Fruit fly (Drosophila melanogaster) whole organism, embryonic: ENCODE data around the gene CG9300.
A peak's percentile ranks its signal among the peaks of the same experiment; 100 is the strongest.

Experiments
- ATbp ChIP-seq: fragments of 200-800 bp; sonication (Bioruptor generic); optimal IDR thresholded peaks from 2 replicates; lab custom pipeline; 2017; ENCODE audit warnings: missing biosample characterization, mild to moderate bottlenecking, missing genetic modification characterization, missing genetic modification reagents
- Bdp1 ChIP-seq: fragments of 200-800 bp; sonication (Bioruptor generic); optimal IDR thresholded peaks from 3 replicates; lab custom pipeline; 2016; ENCODE audit warnings: missing biosample characterization, missing genetic modification characterization
- CG10543 ChIP-seq: fragments of 200-800 bp; sonication (Bioruptor generic); optimal IDR thresholded peaks from 3 replicates; lab custom pipeline; 2017; ENCODE audit warnings: missing biosample characterization, mild to moderate bottlenecking, missing genetic modification characterization, moderate library complexity
- CG11085 ChIP-seq: fragments of 200-800 bp; sonication (Bioruptor generic); IDR thresholded peaks from 2 replicates; pipeline ENCODE4 v1.3.6; 2022; ENCODE audit warnings: missing biosample characterization, missing genetic modification characterization
- CG12299 ChIP-seq: fragments of 200-800 bp; sonication (Bioruptor generic); optimal IDR thresholded peaks from 2 replicates; lab custom pipeline; 2018; ENCODE audit warnings: missing biosample characterization, mild to moderate bottlenecking, missing genetic modification characterization
- CG12744 ChIP-seq: fragments of 200-800 bp; sonication (Bioruptor generic); optimal IDR thresholded peaks from 2 replicates; lab custom pipeline; 2016; ENCODE audit warnings: missing biosample characterization, missing genetic modification characterization
- CG13296 ChIP-seq: fragments of 200-800 bp; sonication (Bioruptor generic); optimal IDR thresholded peaks from 3 replicates; lab custom pipeline; 2018; ENCODE audit warnings: missing biosample characterization, mild to moderate bottlenecking, missing genetic modification characterization
- CG14965 ChIP-seq: fragments of 200-800 bp; sonication (Bioruptor generic); optimal IDR thresholded peaks from 2 replicates; lab custom pipeline; 2016; ENCODE audit warnings: missing biosample characterization, missing genetic modification characterization, borderline replicate concordance
- CG15269 ChIP-seq: fragments of 200-800 bp; sonication (Bioruptor generic); optimal IDR thresholded peaks from 2 replicates; lab custom pipeline; 2018; ENCODE audit warnings: missing biosample characterization, mild to moderate bottlenecking, missing genetic modification characterization, moderate library complexity
- CG15479 ChIP-seq: fragments of 200-800 bp; sonication (Bioruptor generic); optimal IDR thresholded peaks from 3 replicates; lab custom pipeline; 2019; ENCODE audit warnings: missing biosample characterization, mild to moderate bottlenecking, missing genetic modification characterization, moderate library complexity
- CG1602 ChIP-seq: fragments of 200-800 bp; sonication (Bioruptor generic); optimal IDR thresholded peaks from 3 replicates; lab custom pipeline; 2016; ENCODE audit warnings: missing biosample characterization, missing genetic modification characterization
- CG2875 ChIP-seq: fragments of 200-800 bp; sonication (Bioruptor generic); optimal IDR thresholded peaks from 2 replicates; lab custom pipeline; 2017; ENCODE audit warnings: missing biosample characterization, mild to moderate bottlenecking, missing genetic modification characterization, missing genetic modification reagents
- CG3281 ChIP-seq: fragments of 200-800 bp; sonication (Bioruptor generic); optimal IDR thresholded peaks from 3 replicates; lab custom pipeline; 2017; ENCODE audit warnings: missing biosample characterization, mild to moderate bottlenecking, missing genetic modification characterization
- CG34224 ChIP-seq: fragments of 200-800 bp; sonication (Bioruptor generic); IDR thresholded peaks from 3 replicates; pipeline ENCODE4 v1.3.6; 2022; ENCODE audit warnings: missing biosample characterization, missing genetic modification characterization; ENCODE audit not compliant: partially characterized antibody
- CG4328 ChIP-seq: fragments of 200-800 bp; sonication (Bioruptor generic); optimal IDR thresholded peaks from 3 replicates; lab custom pipeline; 2017; ENCODE audit warnings: missing biosample characterization, missing genetic modification reagents, missing genetic modification characterization
- CG4404 ChIP-seq: fragments of 200-800 bp; sonication (Bioruptor generic); IDR thresholded peaks from 2 replicates; pipeline ENCODE4 v1.3.6; 2022; ENCODE audit warnings: missing biosample characterization, missing genetic modification characterization
- CG6854 ChIP-seq: fragments of 200-800 bp; sonication (Bioruptor generic); optimal IDR thresholded peaks from 3 replicates; lab custom pipeline; 2017; ENCODE audit warnings: missing biosample characterization, mild to moderate bottlenecking, missing genetic modification characterization
- CG8388 ChIP-seq: fragments of 200-800 bp; sonication (Bioruptor generic); optimal IDR thresholded peaks from 2 replicates; lab custom pipeline; 2019; ENCODE audit warnings: missing biosample characterization, mild to moderate bottlenecking, missing genetic modification characterization, moderate library complexity
- CG8765 ChIP-seq: fragments of 200-800 bp; sonication (Bioruptor generic); IDR thresholded peaks from 2 replicates; pipeline ENCODE4 v1.3.6; 2022; ENCODE audit warnings: missing biosample characterization, missing genetic modification characterization
- CHES-1-like ChIP-seq: fragments of 200-800 bp; sonication (Bioruptor generic); optimal IDR thresholded peaks from 2 replicates; lab custom pipeline; 2016; ENCODE audit warnings: missing biosample characterization, missing genetic modification characterization
- CrebB ChIP-seq: fragments of 200-800 bp; sonication (Bioruptor generic); optimal IDR thresholded peaks from 3 replicates; lab custom pipeline; 2018; ENCODE audit warnings: missing biosample characterization, mild to moderate bottlenecking, missing genetic modification characterization
- D19B ChIP-seq: fragments of 200-800 bp; sonication (Bioruptor generic); optimal IDR thresholded peaks from 2 replicates; lab custom pipeline; 2017; ENCODE audit warnings: missing biosample characterization, mild to moderate bottlenecking, missing genetic modification characterization
- Dfd ChIP-seq, 2 experiments: fragments of >200 bp; optimal IDR thresholded peaks; 2 replicates each; lab custom pipeline; 2017; ENCODE audit warnings: missing biosample characterization in 2 of 2, missing genetic modification characterization in 2 of 2
- Doc3 ChIP-seq: fragments of 200-800 bp; sonication (Bioruptor generic); IDR thresholded peaks from 3 replicates; pipeline ENCODE4 v1.3.6; 2022; ENCODE audit warnings: missing biosample characterization, missing genetic modification characterization; ENCODE audit not compliant: partially characterized antibody
- Ets97D ChIP-seq: fragments of 200-800 bp; sonication (Bioruptor generic); optimal IDR thresholded peaks from 3 replicates; lab custom pipeline; 2016; ENCODE audit warnings: missing biosample characterization, missing genetic modification characterization
- Gsc ChIP-seq: fragments of 200-800 bp; sonication (Bioruptor generic); IDR thresholded peaks from 2 replicates; pipeline ENCODE4 v1.3.6; 2022; ENCODE audit warnings: missing biosample characterization, missing genetic modification characterization
- HLH3B ChIP-seq: fragments of 200-800 bp; sonication (Bioruptor generic); IDR thresholded peaks from 2 replicates; pipeline ENCODE4 v1.3.6; 2022; ENCODE audit warnings: missing biosample characterization, missing genetic modification characterization
- Jarid2 ChIP-seq: fragments of 200-800 bp; sonication (Bioruptor generic); optimal IDR thresholded peaks from 3 replicates; lab custom pipeline; 2017; ENCODE audit warnings: mild to moderate bottlenecking, missing biosample characterization, missing genetic modification reagents, missing genetic modification characterization
- Lhr ChIP-seq: fragments of 200-800 bp; sonication (Bioruptor generic); optimal IDR thresholded peaks from 3 replicates; lab custom pipeline; 2017; ENCODE audit warnings: mild to moderate bottlenecking, missing biosample characterization, missing genetic modification reagents, missing genetic modification characterization
- Nf-YB ChIP-seq: fragments of 200-800 bp; sonication (Bioruptor generic); optimal IDR thresholded peaks from 3 replicates; lab custom pipeline; 2019; ENCODE audit warnings: missing biosample characterization, mild to moderate bottlenecking, missing genetic modification characterization, moderate library complexity
- Oli ChIP-seq: fragments of 200-800 bp; sonication (Bioruptor generic); optimal IDR thresholded peaks from 2 replicates; lab custom pipeline; 2018; ENCODE audit warnings: missing biosample characterization, mild to moderate bottlenecking, missing genetic modification characterization, moderate library complexity
- ara ChIP-seq: fragments of 200-800 bp; sonication (Bioruptor generic); IDR thresholded peaks from 2 replicates; pipeline ENCODE4 v1.3.6; 2022; ENCODE audit warnings: missing biosample characterization, missing genetic modification characterization
- bbx ChIP-seq: fragments of 200-800 bp; sonication (Bioruptor generic); IDR thresholded peaks from 2 replicates; pipeline ENCODE4 v1.3.6; 2022; ENCODE audit warnings: missing biosample characterization, missing genetic modification characterization; ENCODE audit not compliant: partially characterized antibody
- cato ChIP-seq: fragments of 200-800 bp; sonication (Bioruptor generic); optimal IDR thresholded peaks from 2 replicates; lab custom pipeline; 2016; ENCODE audit warnings: missing biosample characterization, missing genetic modification characterization, borderline replicate concordance
- ci ChIP-seq: fragments of 200-800 bp; sonication (Bioruptor generic); IDR thresholded peaks from 3 replicates; pipeline ENCODE4 v1.3.6; 2022; ENCODE audit warnings: missing biosample characterization, missing genetic modification characterization
- danr ChIP-seq: fragments of 200-800 bp; sonication (Bioruptor generic); IDR thresholded peaks from 2 replicates; pipeline ENCODE4 v1.3.6; 2022; ENCODE audit warnings: missing biosample characterization, missing genetic modification characterization
- eyg ChIP-seq: fragments of 200-800 bp; sonication (Bioruptor generic); optimal IDR thresholded peaks from 3 replicates; lab custom pipeline; 2016; ENCODE audit warnings: missing biosample characterization, missing genetic modification characterization
- grn ChIP-seq: fragments of 200-800 bp; sonication (Bioruptor generic); optimal IDR thresholded peaks from 3 replicates; lab custom pipeline; 2017; ENCODE audit warnings: missing biosample characterization, missing genetic modification characterization
- gro ChIP-seq: fragments of 200-800 bp; sonication (Bioruptor generic); optimal IDR thresholded peaks from 2 replicates; lab custom pipeline; 2016; ENCODE audit warnings: missing biosample characterization, missing genetic modification characterization
- ind ChIP-seq: fragments of 200-800 bp; sonication (Bioruptor generic); optimal IDR thresholded peaks from 3 replicates; lab custom pipeline; 2016; ENCODE audit warnings: missing biosample characterization, missing genetic modification characterization
- lbe ChIP-seq: fragments of 200-800 bp; sonication (Bioruptor generic); optimal IDR thresholded peaks from 2 replicates; lab custom pipeline; 2016; ENCODE audit warnings: missing biosample characterization, mild to moderate bottlenecking, missing genetic modification characterization
- mam ChIP-seq: fragments of 200-800 bp; sonication (Bioruptor generic); optimal IDR thresholded peaks from 3 replicates; lab custom pipeline; 2016; ENCODE audit warnings: missing biosample characterization, missing genetic modification characterization
- otp ChIP-seq: fragments of 200-800 bp; sonication (Bioruptor generic); IDR thresholded peaks from 3 replicates; pipeline ENCODE4, ENCODE4 v1.3.6; 2022; ENCODE audit warnings: missing biosample characterization, missing genetic modification characterization
- peb ChIP-seq: fragments of 200-800 bp; sonication (Bioruptor generic); IDR thresholded peaks from 2 replicates; pipeline ENCODE4 v1.3.6; 2022; ENCODE audit warnings: missing biosample characterization, missing genetic modification characterization
- schlank ChIP-seq: fragments of 200-800 bp; sonication (Bioruptor generic); optimal IDR thresholded peaks from 2 replicates; lab custom pipeline; 2018; ENCODE audit warnings: missing biosample characterization, mild to moderate bottlenecking, missing genetic modification characterization
- sna ChIP-seq: fragments of 200-800 bp; sonication (Bioruptor generic); IDR thresholded peaks from 2 replicates; pipeline ENCODE4 v1.3.6; 2022; ENCODE audit warnings: missing biosample characterization, missing genetic modification characterization; ENCODE audit not compliant: partially characterized antibody
- so ChIP-seq: fragments of 200-800 bp; sonication (Bioruptor generic); IDR thresholded peaks from 3 replicates; pipeline ENCODE4 v1.3.6; 2022; ENCODE audit warnings: missing biosample characterization, missing genetic modification characterization
- tll ChIP-seq, 2 experiments: fragments of 200-800 bp in 1 of 2; fragments of >200 bp in 1 of 2; sonication (Bioruptor generic) in 1 of 2; optimal IDR thresholded peaks; 2 replicates each; lab custom pipeline; 2017 to 2019; ENCODE audit warnings: missing biosample characterization in 2 of 2, missing genetic modification characterization in 2 of 2, mild to moderate bottlenecking in 1 of 2, moderate library complexity in 1 of 2
- twi ChIP-seq: fragments of 200-800 bp; optimal IDR thresholded peaks from 2 replicates; lab custom pipeline; 2019; ENCODE audit warnings: missing biosample characterization, mild to moderate bottlenecking, missing genetic modification characterization, moderate library complexity

The CG9300 gene

dm6 chr3L:19590422-19590821 lies 38.2 kb downstream of the CG9300 start, which contains the start of gene CG14100 (continued):
- peak; percentile 99 for TF ChIP-seq D19B (GFP tag; lab: Kevin White, UChicago)
- peak; percentile 100 for TF ChIP-seq peb (GFP tag; lab: Robert Waterston, UW)
- TF ChIP-seq Bdp1 (GFP tag; lab: Kevin White, UChicago) = peak; percentile 98
- peak; percentile 49; the same call in 1 of the 3 replicates for TF ChIP-seq CG34224 (GFP tag; lab: Robert Waterston, UW)
- TF ChIP-seq CG3281 (GFP tag; lab: Kevin White, UChicago) = peak; percentile 100
- peak; percentile 100 for TF ChIP-seq CG13296
- TF ChIP-seq CG4404 (GFP tag; lab: Robert Waterston, UW) = peak; percentile 100
- peak; percentile 100 for TF ChIP-seq CG15269 (tag; lab: Kevin White, UChicago)
- TF ChIP-seq CG8765 (GFP tag; lab: Robert Waterston, UW) = peak; percentile 100
- TF ChIP-seq danr (GFP tag; lab: Robert Waterston, UW) = peak; percentile 100
- TF ChIP-seq gro (GFP tag; lab: Kevin White, UChicago) = peak; percentile 100
- peak; percentile 99 for TF ChIP-seq Jarid2 (GFP tag; lab: Kevin White, UChicago)
- peak; percentile 100 for TF ChIP-seq Gsc (GFP tag; lab: Robert Waterston, UW)
- peak; percentile 100 for TF ChIP-seq CG12299 (tag; lab: Kevin White, UChicago)
- peak; percentile 100 for TF ChIP-seq CG1602 (GFP tag; lab: Kevin White, UChicago)
- peak; percentile 94 for TF ChIP-seq Nf-YB
- TF ChIP-seq ci = peak; percentile 100
- peak; percentile 100 for TF ChIP-seq CG6854 (GFP tag; lab: Kevin White, UChicago)
- peak; percentile 100 for TF ChIP-seq cato (GFP tag; lab: Kevin White, UChicago)
- peak in 1 of 2 experiments; percentile 95 for TF ChIP-seq tll (GFP tag; optimal IDR thresholded peaks at IDR 0.05; lab: Kevin White, UChicago)
- peak; percentile 100 for TF ChIP-seq ind (GFP tag; lab: Kevin White, UChicago)
- peak; percentile 100 for TF ChIP-seq otp (GFP tag; lab: Robert Waterston, UW)
- TF ChIP-seq ara = peak; percentile 100
- TF ChIP-seq grn (GFP tag; lab: Kevin White, UChicago) = peak; percentile 99
- TF ChIP-seq Ets97D (GFP tag; lab: Kevin White, UChicago) = peak; percentile 98
- peak; percentile 100 for TF ChIP-seq HLH3B (GFP tag; lab: Robert Waterston, UW)
- no peak for TF ChIP-seq bbx
- peak; percentile 100 for TF ChIP-seq Lhr (GFP tag; lab: Kevin White, UChicago)
- TF ChIP-seq ATbp (GFP tag; lab: Kevin White, UChicago) = peak; percentile 100
- TF ChIP-seq CG2875 (GFP tag; lab: Kevin White, UChicago) = peak; percentile 100
- TF ChIP-seq lbe = peak; percentile 99
- no peak; the same call in 2 of the 3 replicates for TF ChIP-seq Doc3 (GFP tag; lab: Robert Waterston, UW)
- peak; percentile 100 for TF ChIP-seq CG10543
- peak; percentile 100 for TF ChIP-seq CG11085
- TF ChIP-seq mam (GFP tag; lab: Kevin White, UChicago) = peak; percentile 100
- peak; percentile 100 for TF ChIP-seq CHES-1-like (GFP tag; lab: Kevin White, UChicago)
- peak; percentile 100 for TF ChIP-seq CG8388 (GFP tag; lab: Kevin White, UChicago)
- peak; percentile 100 for TF ChIP-seq schlank
- peak; percentile 94 for TF ChIP-seq CG15479 (GFP tag; lab: Kevin White, UChicago)
- TF ChIP-seq eyg = peak; percentile 100
- peak in 1 of 2 experiments; percentile 94 for TF ChIP-seq Dfd (GFP tag; optimal IDR thresholded peaks at IDR 0.05; lab: Kevin White, UChicago)
- TF ChIP-seq so (GFP tag; lab: Robert Waterston, UW) = peak; percentile 100
- TF ChIP-seq CG14965 (GFP tag; lab: Kevin White, UChicago) = peak; percentile 96
- TF ChIP-seq sna (GFP tag; lab: Robert Waterston, UW) = no peak
- peak; percentile 100 for TF ChIP-seq Oli (tag; lab: Kevin White, UChicago)
- TF ChIP-seq CG12744 (GFP tag; lab: Kevin White, UChicago) = peak; percentile 100
- peak; percentile 100 for TF ChIP-seq CG4328
- TF ChIP-seq twi (tag; lab: Kevin White, UChicago) = peak; percentile 100
- TF ChIP-seq CrebB (tag; lab: Kevin White, UChicago) = peak; percentile 100
